Worm (Caenorhabditis elegans): ENCODE measurements around the gene sdha-1.

- TF ChIP-seq ceh-9 (tag; optimal IDR thresholded peaks at IDR 0.05): no peak
- TF ChIP-seq nfya-1 (tag; optimal IDR thresholded peaks at IDR 0.05): peak; percentile 86
- no peak for TF ChIP-seq gmeb-2 (tag; optimal IDR thresholded peaks at IDR 0.05)
- no peak for TF ChIP-seq nhr-11 (tag; optimal IDR thresholded peaks at IDR 0.05)
- peak; percentile 32 for TF ChIP-seq tbx-2 (tag; optimal IDR thresholded peaks at IDR 0.05)
- no peak for TF ChIP-seq elt-2 (tag; optimal IDR thresholded peaks at IDR 0.05)
- no peak for TF ChIP-seq ama-1 (optimal IDR thresholded peaks at IDR 0.05)
- TF ChIP-seq pqm-1 (tag; optimal IDR thresholded peaks at IDR 0.05): no peak
- TF ChIP-seq ceh-34 (tag; optimal IDR thresholded peaks at IDR 0.05): peak; percentile 45
- TF ChIP-seq zip-5 (tag; optimal IDR thresholded peaks at IDR 0.05): no peak
- TF ChIP-seq eyg-1 (tag; optimal IDR thresholded peaks at IDR 0.05): no peak
Measured at ce11 chrX:8565810-8566416, 20.1 kb upstream of the sdha-1 start.
